Fruit fly (Drosophila melanogaster): ENCODE measurements around the gene CG7916.

- TF ChIP-seq CG13204 (GFP tag; optimal IDR thresholded peaks at IDR 0.05) (no peak), Pif1B (GFP tag; optimal IDR thresholded peaks at IDR 0.05) (no peak), D1 (tag; optimal IDR thresholded peaks at IDR 0.05) (no peak), CG32121 (GFP tag; IDR thresholded peaks at IDR 0.05) (no peak), CG12605 (GFP tag; IDR thresholded peaks at IDR 0.05) (no peak)
Measured at dm6 chr2L:13811323-13811722, 35.2 kb upstream of the CG7916 start, which contains the start of the genes Adat1 and CG16865.

Data from whole organism, pupa.